Fruit fly (Drosophila melanogaster): ENCODE results near the gene Ptpmeg.

DNA sequence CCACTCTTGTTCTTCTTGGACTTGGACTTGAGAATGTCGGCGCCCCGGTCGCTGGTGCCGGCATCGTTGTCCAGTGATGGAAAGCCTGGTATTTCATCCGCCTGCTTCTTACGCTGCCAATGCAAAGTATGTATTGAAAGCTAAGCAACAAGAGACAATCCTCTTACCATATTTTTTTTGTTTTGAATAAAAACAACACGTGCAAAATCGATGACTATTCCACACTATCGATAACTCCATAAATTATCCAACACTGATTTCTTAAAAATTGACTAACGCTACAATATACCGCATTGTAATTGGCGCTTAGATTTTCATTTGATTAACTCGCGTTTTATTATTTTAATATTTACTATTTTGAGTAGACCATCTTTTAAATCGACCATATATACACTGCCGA, 3.4 kb upstream of the Ptpmeg start, which contains the start of gene CG32344:
- TF ChIP-seq CG4496 (GFP tag; IDR thresholded peaks at IDR 0.05) (no peak), CG10348 (GFP tag; IDR thresholded peaks at IDR 0.05) (no peak)

All from whole organism, pupa.